Fruit fly (Drosophila melanogaster) whole organism, embryonic: Measurements from ENCODE around the gene CG2865.

Experiments used
- Ada2b ChIP-seq: fragments of 200-800 bp; sonication (Bioruptor generic); IDR thresholded peaks from 2 replicates; pipeline ENCODE4 v1.3.6; 2022; ENCODE audit warnings: missing biosample characterization, missing genetic modification characterization
- CG10543 ChIP-seq: fragments of 200-800 bp; sonication (Bioruptor generic); optimal IDR thresholded peaks from 3 replicates; lab custom pipeline; 2017; ENCODE audit warnings: missing biosample characterization, mild to moderate bottlenecking, missing genetic modification characterization, moderate library complexity
- CG11504 ChIP-seq: fragments of 200-800 bp; sonication (Bioruptor generic); optimal IDR thresholded peaks from 3 replicates; lab custom pipeline; 2019; ENCODE audit warnings: missing biosample characterization, mild to moderate bottlenecking, missing genetic modification characterization, moderate library complexity
- CG11695 ChIP-seq: fragments of 200-800 bp; sonication (Bioruptor generic); IDR thresholded peaks from 3 replicates; pipeline ENCODE4 v1.3.6; 2022; ENCODE audit warnings: missing biosample characterization, missing genetic modification characterization
- CG12299 ChIP-seq: fragments of 200-800 bp; sonication (Bioruptor generic); optimal IDR thresholded peaks from 2 replicates; lab custom pipeline; 2018; ENCODE audit warnings: missing biosample characterization, mild to moderate bottlenecking, missing genetic modification characterization
- CG12659 ChIP-seq: fragments of 200-800 bp; sonication (Bioruptor generic); optimal IDR thresholded peaks from 3 replicates; lab custom pipeline; 2017; ENCODE audit warnings: mild to moderate bottlenecking, missing biosample characterization, missing genetic modification reagents, missing genetic modification characterization
- CG13296 ChIP-seq: fragments of 200-800 bp; sonication (Bioruptor generic); optimal IDR thresholded peaks from 3 replicates; lab custom pipeline; 2018; ENCODE audit warnings: missing biosample characterization, mild to moderate bottlenecking, missing genetic modification characterization
- CG13424 ChIP-seq: fragments of 200-800 bp; sonication (Bioruptor generic); optimal IDR thresholded peaks from 2 replicates; lab custom pipeline; 2019; ENCODE audit warnings: missing biosample characterization, mild to moderate bottlenecking, missing genetic modification characterization, moderate library complexity
- CG15073 ChIP-seq: fragments of 200-800 bp; sonication (Bioruptor generic); optimal IDR thresholded peaks from 2 replicates; lab custom pipeline; 2016; ENCODE audit warnings: missing biosample characterization, missing genetic modification characterization
- CG17912 ChIP-seq: fragments of 200-800 bp; sonication (Bioruptor generic); optimal IDR thresholded peaks from 2 replicates; lab custom pipeline; 2018; ENCODE audit warnings: missing biosample characterization, mild to moderate bottlenecking, missing genetic modification characterization
- CG18011 ChIP-seq: fragments of 200-800 bp; sonication (Bioruptor generic); optimal IDR thresholded peaks from 2 replicates; lab custom pipeline; 2017; ENCODE audit warnings: missing biosample characterization, missing genetic modification characterization, mild to moderate bottlenecking, moderate library complexity, missing genotype
- CG31388 ChIP-seq: fragments of 200-800 bp; sonication (Bioruptor generic); optimal IDR thresholded peaks from 2 replicates; lab custom pipeline; 2016; ENCODE audit warnings: missing biosample characterization, missing genetic modification characterization
- CG3995 ChIP-seq: fragments of 200-800 bp; sonication (Bioruptor generic); optimal IDR thresholded peaks from 3 replicates; lab custom pipeline; 2016; ENCODE audit warnings: missing biosample characterization, missing genetic modification characterization
- CG43689 ChIP-seq: fragments of 200-800 bp; sonication (Bioruptor generic); IDR thresholded peaks from 2 replicates; pipeline ENCODE4 v1.3.6; 2022; ENCODE audit warnings: missing biosample characterization, missing genetic modification characterization
- CG4820 ChIP-seq: fragments of 200-800 bp; sonication (Bioruptor generic); optimal IDR thresholded peaks from 3 replicates; lab custom pipeline; 2016; ENCODE audit warnings: missing biosample characterization, missing genetic modification characterization
- CG5953 ChIP-seq: fragments of 200-800 bp; sonication (Bioruptor generic); IDR thresholded peaks from 2 replicates; pipeline ENCODE4 v1.3.6; 2022; ENCODE audit warnings: missing biosample characterization, missing genetic modification characterization
- CG6254 ChIP-seq: fragments of 200-800 bp; sonication (Bioruptor generic); optimal IDR thresholded peaks from 3 replicates; lab custom pipeline; 2017; ENCODE audit warnings: mild to moderate bottlenecking, missing biosample characterization, missing genetic modification reagents, missing genetic modification characterization
- CG7357 ChIP-seq: fragments of 200-800 bp; sonication (Bioruptor generic); IDR thresholded peaks from 3 replicates; pipeline ENCODE4 v1.3.6; 2022; ENCODE audit warnings: missing biosample characterization, missing genetic modification characterization
- CG7372 ChIP-seq: fragments of 200-800 bp; sonication (Bioruptor generic); IDR thresholded peaks from 2 replicates; pipeline ENCODE4 v1.3.6; 2022; ENCODE audit warnings: missing biosample characterization, missing genetic modification characterization
- CG7839 ChIP-seq: fragments of 200-800 bp; sonication (Bioruptor generic); optimal IDR thresholded peaks from 3 replicates; lab custom pipeline; 2018; ENCODE audit warnings: missing biosample characterization, mild to moderate bottlenecking, missing genetic modification characterization, moderate library complexity
- CG8924 ChIP-seq: fragments of 200-800 bp; optimal IDR thresholded peaks from 3 replicates; lab custom pipeline; 2019; ENCODE audit warnings: missing biosample characterization, mild to moderate bottlenecking, missing genetic modification characterization, moderate library complexity
- CG9215 ChIP-seq: fragments of 200-800 bp; sonication (Bioruptor generic); IDR thresholded peaks from 2 replicates; pipeline ENCODE4 v1.3.6; 2022; ENCODE audit warnings: missing biosample characterization, missing genetic modification characterization
- CG9437 ChIP-seq: fragments of 200-800 bp; sonication (Bioruptor generic); optimal IDR thresholded peaks from 2 replicates; lab custom pipeline; 2018; ENCODE audit warnings: missing biosample characterization, mild to moderate bottlenecking, missing genetic modification characterization
- Dek ChIP-seq: fragments of 200-800 bp; sonication (Bioruptor generic); optimal IDR thresholded peaks from 3 replicates; lab custom pipeline; 2019; ENCODE audit warnings: missing biosample characterization, mild to moderate bottlenecking, missing genetic modification characterization, moderate library complexity
- GATAe ChIP-seq: fragments of 200-800 bp; sonication (Bioruptor generic); conservative IDR thresholded peaks from 2 replicates; pipeline ENCODE4 v1.3.6; 2022; ENCODE audit warnings: missing biosample characterization, missing genetic modification characterization
- Hmr ChIP-seq: fragments of 200-800 bp; sonication (Bioruptor generic); optimal IDR thresholded peaks from 3 replicates; lab custom pipeline; 2017; ENCODE audit warnings: mild to moderate bottlenecking, missing biosample characterization, missing genetic modification reagents, missing genetic modification characterization
- Hsf ChIP-seq: fragments of 200-800 bp; sonication (Bioruptor generic); optimal IDR thresholded peaks from 3 replicates; lab custom pipeline; 2016; ENCODE audit warnings: missing biosample characterization, missing genetic modification characterization
- Lpt ChIP-seq: fragments of >200 bp; optimal IDR thresholded peaks from 2 replicates; lab custom pipeline; 2018; ENCODE audit warnings: missing biosample characterization, missing genetic modification characterization
- NFAT ChIP-seq: fragments of 200-800 bp; sonication (Bioruptor generic); IDR thresholded peaks from 2 replicates; pipeline ENCODE4 v1.3.6; 2022; ENCODE audit warnings: missing biosample characterization, missing genetic modification characterization
- Nf-YC ChIP-seq: fragments of 200-800 bp; optimal IDR thresholded peaks from 3 replicates; lab custom pipeline; 2019; ENCODE audit warnings: missing biosample characterization, mild to moderate bottlenecking, missing genetic modification characterization, moderate library complexity
- Oli ChIP-seq: fragments of 200-800 bp; sonication (Bioruptor generic); optimal IDR thresholded peaks from 2 replicates; lab custom pipeline; 2018; ENCODE audit warnings: missing biosample characterization, mild to moderate bottlenecking, missing genetic modification characterization, moderate library complexity
- Ptx1 ChIP-seq: fragments of 200-800 bp; sonication (Bioruptor generic); IDR thresholded peaks from 2 replicates; pipeline ENCODE4 v1.3.6; 2022; ENCODE audit warnings: missing biosample characterization, missing genetic modification characterization
- Taf1 ChIP-seq: fragments of 200-800 bp; sonication (Bioruptor generic); IDR thresholded peaks from 2 replicates; pipeline ENCODE4 v1.3.6; 2022; ENCODE audit warnings: missing biosample characterization, missing genetic modification characterization
- abd-A ChIP-seq: fragments of 200-800 bp; sonication (Bioruptor generic); optimal IDR thresholded peaks from 3 replicates; lab custom pipeline; 2019; ENCODE audit warnings: missing biosample characterization, mild to moderate bottlenecking, missing genetic modification characterization, moderate library complexity
- dpn ChIP-seq, 2 experiments: fragments of 200-800 bp; sonication (Bioruptor generic); optimal IDR thresholded peaks; 3 replicates each; lab custom pipeline; 2016; ENCODE audit warnings: missing biosample characterization in 2 of 2, missing genetic modification characterization in 2 of 2
- fu2 ChIP-seq: fragments of 200-800 bp; sonication (Bioruptor generic); optimal IDR thresholded peaks from 2 replicates; lab custom pipeline; 2016; ENCODE audit warnings: missing biosample characterization, missing genetic modification characterization
- kni ChIP-seq: fragments of 200-800 bp; sonication (Bioruptor generic); optimal IDR thresholded peaks from 3 replicates; lab custom pipeline; 2017; ENCODE audit warnings: mild to moderate bottlenecking, missing biosample characterization, missing genetic modification reagents, missing genetic modification characterization
- lilli ChIP-seq: fragments of 200-800 bp; sonication (Bioruptor generic); optimal IDR thresholded peaks from 3 replicates; lab custom pipeline; 2016; ENCODE audit warnings: missing biosample characterization, missing genetic modification characterization
- lmd ChIP-seq: fragments of 200-800 bp; sonication (Bioruptor generic); IDR thresholded peaks from 2 replicates; pipeline ENCODE4 v1.3.6; 2022; ENCODE audit warnings: missing biosample characterization, missing genetic modification characterization
- luna ChIP-seq: fragments of 200-800 bp; sonication (Bioruptor generic); optimal IDR thresholded peaks from 2 replicates; lab custom pipeline; 2016; ENCODE audit warnings: missing biosample characterization, missing genetic modification characterization
- nerfin-1 ChIP-seq: fragments of 200-800 bp; sonication (Bioruptor generic); optimal IDR thresholded peaks from 3 replicates; lab custom pipeline; 2019; ENCODE audit warnings: missing biosample characterization, mild to moderate bottlenecking, missing genetic modification characterization, moderate library complexity
- oc ChIP-seq: fragments of 200-800 bp; sonication (Bioruptor generic); optimal IDR thresholded peaks from 2 replicates; lab custom pipeline; 2018; ENCODE audit warnings: missing biosample characterization, mild to moderate bottlenecking, missing genetic modification characterization, moderate library complexity
- pb ChIP-seq: fragments of 200-800 bp; sonication (Bioruptor generic); optimal IDR thresholded peaks from 3 replicates; lab custom pipeline; 2016; ENCODE audit warnings: missing biosample characterization, missing genetic modification characterization
- pho ChIP-seq: fragments of 200-800 bp; sonication (Bioruptor generic); optimal IDR thresholded peaks from 2 replicates; lab custom pipeline; 2016; ENCODE audit warnings: missing biosample characterization, missing genetic modification characterization
- prd ChIP-seq, 3 experiments: fragments of >200 bp in 2 of 3; fragments of 200-800 bp in 1 of 3; sonication (Bioruptor generic) in 1 of 3; optimal IDR thresholded peaks in 2 of 3; IDR thresholded peaks in 1 of 3; 2 replicates in 2 of 3; 3 replicates in 1 of 3; pipeline versions ENCODE4 v1.3.6 to Lab custom; 2017 to 2022; ENCODE audit warnings: missing biosample characterization in 1 of 3, missing genetic modification characterization in 1 of 3
- ro ChIP-seq: fragments of 200-800 bp; sonication (Bioruptor generic); IDR thresholded peaks from 2 replicates; pipeline ENCODE4 v1.3.6; 2022; ENCODE audit warnings: missing biosample characterization, missing genetic modification characterization
- so ChIP-seq: fragments of 200-800 bp; sonication (Bioruptor generic); IDR thresholded peaks from 3 replicates; pipeline ENCODE4 v1.3.6; 2022; ENCODE audit warnings: missing biosample characterization, missing genetic modification characterization
- ssp ChIP-seq: fragments of 200-800 bp; sonication (Bioruptor generic); IDR thresholded peaks from 2 replicates; pipeline ENCODE4 v1.3.6; 2022; ENCODE audit warnings: missing biosample characterization, missing genetic modification characterization
- trh ChIP-seq: fragments of 200-800 bp; sonication (Bioruptor generic); optimal IDR thresholded peaks from 2 replicates; lab custom pipeline; 2016; ENCODE audit warnings: missing biosample characterization, missing genetic modification characterization
- twi ChIP-seq: fragments of 200-800 bp; optimal IDR thresholded peaks from 2 replicates; lab custom pipeline; 2019; ENCODE audit warnings: missing biosample characterization, mild to moderate bottlenecking, missing genetic modification characterization, moderate library complexity
- yki ChIP-seq: fragments of >200 bp; optimal IDR thresholded peaks from 3 replicates; lab custom pipeline; 2018

The CG2865 gene

dm6 chrX:2301069-2301508 lies 7.9 kb upstream of the CG2865 start (continued):
- TF ChIP-seq so (GFP tag; lab: Robert Waterston, UW) (no peak), Nf-YC (no peak), CG7372 (GFP tag; lab: Robert Waterston, UW) (no peak), Ada2b (peak; percentile 49; the same call in 1 of the 2 replicates), CG6254 (GFP tag; lab: Kevin White, UChicago) (peak; percentile 8), abd-A (tag; lab: Kevin White, UChicago) (peak; percentile 82), CG9437 (GFP tag; lab: Kevin White, UChicago) (no peak), CG12299 (tag; lab: Kevin White, UChicago) (peak; percentile 24), CG43689 (GFP tag; lab: Robert Waterston, UW) (no peak), twi (tag; lab: Kevin White, UChicago) (no peak), Taf1 (GFP tag; lab: Robert Waterston, UW) (no peak; the same call in 1 of the 2 replicates), CG15073 (GFP tag; lab: Kevin White, UChicago) (no peak), CG7839 (tag; lab: Kevin White, UChicago) (peak; percentile 48), prd (optimal IDR thresholded peaks at IDR 0.05; lab: Kevin White, UChicago) (no peak), prd (GFP tag; IDR thresholded peaks at IDR 0.05; lab: Robert Waterston, UW) (peak; percentile 60; the same call in 2 of the 3 replicates), lilli (GFP tag; lab: Kevin White, UChicago) (peak; percentile 38), lmd (GFP tag; lab: Robert Waterston, UW) (peak; percentile 64; the same call in 1 of the 2 replicates), Dek (tag; lab: Kevin White, UChicago) (peak; percentile 18), GATAe (GFP tag; lab: Robert Waterston, UW) (no peak), CG7357 (GFP tag; lab: Robert Waterston, UW) (peak; percentile 51; the same call in 2 of the 3 replicates), CG8924 (tag; lab: Kevin White, UChicago) (peak; percentile 44), Hmr (GFP tag; lab: Kevin White, UChicago) (peak; percentile 69), Hsf (GFP tag; lab: Kevin White, UChicago) (no peak), CG10543 (peak; percentile 3), CG17912 (GFP tag; lab: Kevin White, UChicago) (no peak), CG11504 (peak; percentile 44), dpn (GFP tag; optimal IDR thresholded peaks at IDR 0.05; lab: Kevin White, UChicago) (peak in 1 of 2 experiments; percentile 18), Ptx1 (GFP tag; lab: Robert Waterston, UW) (peak; percentile 62), kni (GFP tag; lab: Kevin White, UChicago) (no peak), nerfin-1 (tag; lab: Kevin White, UChicago) (peak; percentile 4), oc (tag; lab: Kevin White, UChicago) (peak; percentile 11), CG31388 (GFP tag; lab: Kevin White, UChicago) (no peak), CG13424 (tag; lab: Kevin White, UChicago) (peak; percentile 35), CG4820 (peak; percentile 39), Lpt (GFP tag; lab: Kevin White, UChicago) (no peak), CG11695 (GFP tag; lab: Robert Waterston, UW) (peak; percentile 29; the same call in 1 of the 3 replicates), yki (lab: Kevin White, UChicago) (peak; percentile 94), Oli (tag; lab: Kevin White, UChicago) (peak; percentile 41), pho (GFP tag; lab: Kevin White, UChicago) (no peak), CG18011 (GFP tag; lab: Kevin White, UChicago) (peak; percentile 34), pb (GFP tag; lab: Kevin White, UChicago) (no peak), ssp (no peak), fu2 (no peak), CG5953 (no peak; the same call in 1 of the 2 replicates), luna (no peak), CG3995 (GFP tag; lab: Kevin White, UChicago) (peak; percentile 37), NFAT (peak; percentile 53), CG12659 (GFP tag; lab: Kevin White, UChicago) (no peak), ro (GFP tag; lab: Robert Waterston, UW) (no peak), trh (GFP tag; lab: Kevin White, UChicago) (no peak), CG9215 (GFP tag; lab: Robert Waterston, UW) (peak; percentile 62), CG13296 (GFP tag; lab: Kevin White, UChicago) (peak; percentile 15)
